Fruit fly (Drosophila melanogaster): ENCODE results near the gene Zn72D.

The Zn72D gene

dm6 chr3L:16139131-16139530, 26.7 kb upstream of the Zn72D start:
- no peak for TF ChIP-seq psq (optimal IDR thresholded peaks at IDR 0.05)
- TF ChIP-seq insv (optimal IDR thresholded peaks at IDR 0.05), result no peak
- TF ChIP-seq Sin3A (optimal IDR thresholded peaks at IDR 0.05), result no peak
- no peak for TF ChIP-seq h (optimal IDR thresholded peaks at IDR 0.05)
- TF ChIP-seq Myc (optimal IDR thresholded peaks at IDR 0.05), result no peak
- TF ChIP-seq ttk (optimal IDR thresholded peaks at IDR 0.05), result no peak

dm6 chr3L:16137779-16138178, 25.4 kb upstream of the Zn72D start, which contains the start of gene CG5157:
Gene CG5157 (minus strand): TSS chr3L:16137879.
- TF ChIP-seq Myc (optimal IDR thresholded peaks at IDR 0.05) (no peak), Sin3A (optimal IDR thresholded peaks at IDR 0.05) (no peak), ttk (optimal IDR thresholded peaks at IDR 0.05) (no peak), h (optimal IDR thresholded peaks at IDR 0.05) (no peak), psq (optimal IDR thresholded peaks at IDR 0.05) (no peak), insv (optimal IDR thresholded peaks at IDR 0.05) (no peak)

DNA sequence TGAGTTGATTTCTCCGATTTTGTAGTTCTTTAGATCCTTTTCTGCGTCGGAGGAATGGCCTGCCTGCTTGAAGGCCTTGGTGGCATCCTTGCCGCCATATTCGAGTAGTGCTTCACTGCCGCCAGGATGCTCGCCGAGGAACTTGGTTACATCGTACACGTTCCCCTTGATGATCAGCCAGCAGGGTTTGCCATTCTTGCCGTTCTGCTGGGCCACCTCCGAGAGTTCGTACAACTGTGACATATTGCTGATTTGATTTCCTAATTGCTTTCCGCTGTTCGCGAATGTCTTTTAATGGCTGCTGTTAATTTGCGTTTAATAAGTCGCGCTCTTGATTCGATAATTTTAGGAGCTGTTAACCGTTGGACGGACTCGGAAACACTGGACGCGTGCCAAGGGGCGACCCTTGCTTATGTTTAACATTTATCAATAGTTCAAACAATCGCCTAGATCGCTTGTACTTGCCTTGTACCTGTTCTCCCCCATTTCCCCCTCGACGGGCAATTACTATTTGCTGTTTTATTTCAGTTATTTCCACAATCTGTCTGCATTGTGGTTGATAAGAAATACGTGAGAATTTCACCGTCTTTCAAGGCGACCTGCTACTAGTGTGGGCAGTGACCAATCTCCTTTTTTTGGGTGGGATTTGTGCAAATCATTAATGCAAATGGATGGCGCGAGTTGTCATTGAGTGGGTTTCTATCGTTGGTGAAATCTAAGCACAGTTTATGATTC, 24.6 kb upstream of the Zn72D start:
- TF ChIP-seq h (optimal IDR thresholded peaks at IDR 0.05), result no peak
- TF ChIP-seq psq (optimal IDR thresholded peaks at IDR 0.05), result no peak
- no peak for TF ChIP-seq Myc (optimal IDR thresholded peaks at IDR 0.05)
- no peak for TF ChIP-seq Sin3A (optimal IDR thresholded peaks at IDR 0.05)
- no peak for TF ChIP-seq insv (optimal IDR thresholded peaks at IDR 0.05)
- no peak for TF ChIP-seq ttk (optimal IDR thresholded peaks at IDR 0.05)

DNA sequence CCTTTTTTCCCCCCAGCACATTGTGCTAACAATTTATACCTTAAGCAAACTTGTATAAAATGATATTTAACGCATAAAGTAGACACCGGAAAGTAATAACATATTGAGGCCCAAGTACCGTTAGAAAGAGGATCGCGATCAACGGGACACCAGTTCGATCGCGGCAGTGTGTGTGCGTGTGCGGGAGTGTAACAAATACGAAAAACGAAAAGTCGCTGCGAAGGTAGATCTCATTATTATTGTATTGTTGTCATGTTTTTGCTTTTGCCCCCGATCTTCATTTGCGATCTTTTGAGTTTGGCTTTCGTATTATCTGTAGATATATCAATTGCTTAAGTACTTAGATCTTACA, 19.6 kb upstream of the Zn72D start:
- TF ChIP-seq h (optimal IDR thresholded peaks at IDR 0.05), result no peak
- no peak for TF ChIP-seq Myc (optimal IDR thresholded peaks at IDR 0.05)
- no peak for TF ChIP-seq psq (optimal IDR thresholded peaks at IDR 0.05)
- TF ChIP-seq Sin3A (optimal IDR thresholded peaks at IDR 0.05), result no peak
- no peak for TF ChIP-seq insv (optimal IDR thresholded peaks at IDR 0.05)
- no peak for TF ChIP-seq ttk (optimal IDR thresholded peaks at IDR 0.05)

- no peak for TF ChIP-seq ttk (optimal IDR thresholded peaks at IDR 0.05)
These were observed 19.0 kb upstream of the Zn72D start, which contains the start of the genes Trs20 and elg1 for dm6 chr3L:16131264-16132066. Gene Trs20 (minus strand): TSS chr3L:16131632. Gene elg1 (plus strand): TSS chr3L:16132028.

DNA sequence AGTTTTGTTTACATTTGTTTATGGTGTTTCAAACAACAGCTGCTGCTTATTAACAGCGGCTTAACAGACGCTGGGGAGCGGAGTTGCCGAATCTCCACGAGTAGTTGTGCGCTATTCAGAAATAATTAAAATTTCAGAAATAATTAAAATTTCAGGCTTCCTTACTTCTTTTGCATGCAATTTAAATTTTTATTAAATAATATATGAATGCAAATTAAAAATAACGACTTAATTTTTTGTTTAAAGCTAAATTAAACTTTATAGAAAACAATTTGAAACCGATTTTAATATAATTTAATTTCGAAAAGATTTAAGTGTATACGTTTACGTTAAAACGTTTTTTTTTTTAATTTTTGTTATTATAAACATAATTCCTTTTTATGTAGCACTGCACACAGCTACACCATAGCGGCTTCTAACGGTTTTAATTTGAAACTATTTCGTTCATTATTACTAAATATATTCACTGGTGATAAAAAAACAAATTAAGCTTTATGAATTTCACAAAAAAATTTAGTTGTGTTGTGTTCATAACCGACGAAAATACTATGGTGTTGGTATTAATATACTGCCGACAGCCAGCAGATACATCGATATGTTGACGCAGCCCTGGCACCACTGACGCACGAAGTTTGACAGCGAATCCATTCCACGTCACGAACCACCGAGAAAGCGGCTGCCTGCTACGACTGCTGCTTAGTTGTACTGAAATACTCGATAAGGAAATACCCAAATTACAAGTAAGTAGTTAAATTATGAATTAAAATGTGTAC, 16.7 kb upstream of the Zn72D start, which contains the start of gene SsRbeta:
TSS of gene SsRbeta (plus strand) at position 645 of the 773 bp plus-strand sequence.
- TF ChIP-seq ttk (optimal IDR thresholded peaks at IDR 0.05) (no peak), insv (optimal IDR thresholded peaks at IDR 0.05) (no peak), psq (optimal IDR thresholded peaks at IDR 0.05) (no peak)

- TF ChIP-seq Sin3A (optimal IDR thresholded peaks at IDR 0.05) (no peak), insv (optimal IDR thresholded peaks at IDR 0.05) (no peak), Myc (optimal IDR thresholded peaks at IDR 0.05) (no peak)
These were observed 16.1 kb upstream of the Zn72D start, which contains the start of gene Pgm1 for dm6 chr3L:16128481-16128972. Gene Pgm1 (minus strand): TSS chr3L:16128531.

DNA sequence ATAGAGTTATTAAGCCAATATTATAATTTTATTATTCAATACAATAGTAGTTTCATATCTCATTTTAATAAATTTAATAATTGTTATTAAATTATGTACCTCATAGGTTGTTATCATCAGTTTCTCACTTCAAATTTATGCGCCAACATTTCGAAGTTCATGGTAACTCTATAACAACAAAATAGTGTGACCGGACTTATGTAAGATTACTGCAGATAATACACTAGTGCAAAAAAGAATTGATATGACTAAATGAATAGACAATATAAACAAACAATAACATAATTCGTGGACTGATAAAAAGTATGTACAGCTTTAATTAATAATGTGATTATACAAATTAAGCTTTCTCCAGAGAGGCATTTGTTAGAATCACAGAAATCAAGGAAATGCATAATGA, 9.4 kb upstream of the Zn72D start, which contains the start of gene Strump:
TSS of gene Strump (plus strand) at position 212 of the 400 bp plus-strand sequence.
- TF ChIP-seq Sin3A (optimal IDR thresholded peaks at IDR 0.05) (no peak), insv (optimal IDR thresholded peaks at IDR 0.05) (no peak), ttk (optimal IDR thresholded peaks at IDR 0.05) (no peak), Myc (optimal IDR thresholded peaks at IDR 0.05) (no peak), h (optimal IDR thresholded peaks at IDR 0.05) (no peak), psq (optimal IDR thresholded peaks at IDR 0.05) (no peak)

DNA sequence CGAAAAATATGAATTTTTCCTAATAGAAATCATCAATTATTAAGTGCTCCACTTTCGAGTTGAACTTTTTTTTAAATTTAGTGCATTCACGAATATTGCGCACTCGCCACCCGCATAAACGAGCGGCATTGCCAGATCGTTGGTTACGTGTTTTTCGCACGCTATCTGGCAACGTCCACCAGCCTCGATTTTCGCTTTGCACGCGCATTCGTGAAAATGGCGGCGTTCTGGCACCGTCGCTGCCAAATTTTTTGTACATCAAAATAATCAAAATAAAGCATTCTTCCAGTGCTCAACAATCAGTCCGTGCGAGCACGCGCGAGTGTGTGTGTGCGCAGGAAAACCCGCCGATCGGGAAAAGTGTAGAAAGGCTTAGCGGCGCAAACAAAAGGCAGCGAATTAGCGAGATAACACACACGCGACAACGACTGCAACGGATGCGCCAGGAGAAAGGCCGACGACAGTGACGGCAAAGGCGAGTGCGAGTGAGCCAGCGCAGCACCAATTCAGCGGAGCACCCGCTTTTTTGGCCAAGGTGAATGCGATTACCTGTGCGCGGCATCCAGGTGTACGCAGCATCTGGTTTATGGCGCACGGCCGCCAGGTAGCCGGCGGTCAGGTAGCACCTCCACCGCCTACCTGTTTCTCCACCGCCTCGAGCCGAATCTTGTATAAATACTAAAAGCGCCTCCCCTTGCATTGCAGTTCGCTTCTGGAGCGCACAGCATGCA, 1.3 kb upstream of the Zn72D start:
- no peak for TF ChIP-seq Myc (optimal IDR thresholded peaks at IDR 0.05)
- TF ChIP-seq insv (optimal IDR thresholded peaks at IDR 0.05), result no peak
- TF ChIP-seq h (optimal IDR thresholded peaks at IDR 0.05), result no peak
- no peak for TF ChIP-seq psq (optimal IDR thresholded peaks at IDR 0.05)
- TF ChIP-seq Sin3A (optimal IDR thresholded peaks at IDR 0.05), result no peak
- TF ChIP-seq ttk (optimal IDR thresholded peaks at IDR 0.05), result no peak

DNA sequence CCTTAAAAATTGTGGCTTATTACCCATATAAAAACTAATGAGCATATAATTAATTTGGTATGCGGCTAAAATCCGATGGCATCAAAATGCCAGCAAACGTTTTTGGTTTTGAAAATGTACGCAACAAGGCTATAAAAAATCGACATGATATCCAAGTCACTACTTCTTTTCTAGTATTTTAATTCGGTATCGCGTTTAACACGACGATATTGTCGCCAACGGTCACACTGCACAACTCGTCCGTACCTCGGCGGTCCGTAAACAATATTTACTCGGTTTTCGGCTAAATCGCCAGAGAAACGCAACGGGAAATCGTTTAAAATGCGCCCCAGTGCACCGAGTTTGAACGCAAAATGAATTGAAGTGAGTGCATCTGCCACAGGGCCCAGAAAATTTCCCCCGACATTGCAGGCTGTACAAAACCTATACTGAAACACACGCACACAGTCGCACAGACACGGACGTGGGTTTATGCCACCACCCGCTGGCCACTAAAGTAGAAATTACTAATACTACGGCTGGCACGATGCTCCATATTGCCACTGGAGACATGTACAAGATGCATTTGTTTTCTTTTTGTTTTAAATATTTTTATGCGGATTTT, 679 bp upstream of the Zn72D start, which contains the start of gene Taf4:
TSS of gene Taf4 (plus strand) at position 210 of the 604 bp plus-strand sequence.
- TF ChIP-seq Sin3A (optimal IDR thresholded peaks at IDR 0.05), result no peak
- TF ChIP-seq h (optimal IDR thresholded peaks at IDR 0.05), result no peak
- no peak for TF ChIP-seq Myc (optimal IDR thresholded peaks at IDR 0.05)
- TF ChIP-seq ttk (optimal IDR thresholded peaks at IDR 0.05), result no peak
- TF ChIP-seq psq (optimal IDR thresholded peaks at IDR 0.05), result no peak
- no peak for TF ChIP-seq insv (optimal IDR thresholded peaks at IDR 0.05)

- TF ChIP-seq insv (optimal IDR thresholded peaks at IDR 0.05) (no peak), h (optimal IDR thresholded peaks at IDR 0.05) (no peak), ttk (optimal IDR thresholded peaks at IDR 0.05) (no peak), Myc (optimal IDR thresholded peaks at IDR 0.05) (no peak), psq (optimal IDR thresholded peaks at IDR 0.05) (no peak), Sin3A (optimal IDR thresholded peaks at IDR 0.05) (no peak)
These were observed 6.9 kb downstream of the Zn72D start, which contains the start of the genes IntS9 and CG43295 for dm6 chr3L:16105528-16105927. Gene IntS9 (minus strand): TSS chr3L:16105627. Gene CG43295 (plus strand): TSS chr3L:16105852.

Data from Kc167 (cell line).